Fruit fly (Drosophila melanogaster) whole organism, embryonic: ENCODE data around the gene GILT3.

ENCODE experiments used
- Atf-2 ChIP-seq: fragments of 200-800 bp; sonication (Bioruptor generic); optimal IDR thresholded peaks from 2 replicates; lab custom pipeline; 2016; ENCODE audit warnings: missing biosample characterization, missing genetic modification characterization
- B-H1 ChIP-seq: fragments of 200-800 bp; sonication (Bioruptor generic); IDR thresholded peaks from 3 replicates; pipeline ENCODE4 v1.3.6; 2022; ENCODE audit warnings: missing biosample characterization, missing genetic modification characterization
- CG10979 ChIP-seq: fragments of 200-800 bp; sonication (Bioruptor generic); optimal IDR thresholded peaks from 2 replicates; lab custom pipeline; 2018; ENCODE audit warnings: missing biosample characterization, mild to moderate bottlenecking, missing genetic modification characterization, moderate library complexity
- CG12299 ChIP-seq: fragments of 200-800 bp; sonication (Bioruptor generic); optimal IDR thresholded peaks from 2 replicates; lab custom pipeline; 2018; ENCODE audit warnings: missing biosample characterization, mild to moderate bottlenecking, missing genetic modification characterization
- CG13894 ChIP-seq: fragments of 200-800 bp; sonication (Bioruptor generic); optimal IDR thresholded peaks from 3 replicates; lab custom pipeline; 2018; ENCODE audit warnings: missing biosample characterization, mild to moderate bottlenecking, missing genetic modification characterization, moderate library complexity
- CG14965 ChIP-seq: fragments of 200-800 bp; sonication (Bioruptor generic); optimal IDR thresholded peaks from 2 replicates; lab custom pipeline; 2016; ENCODE audit warnings: missing biosample characterization, missing genetic modification characterization, borderline replicate concordance
- CG16779 ChIP-seq: fragments of 200-800 bp; sonication (Bioruptor generic); IDR thresholded peaks from 2 replicates; pipeline ENCODE4 v1.3.6; 2022; ENCODE audit warnings: missing biosample characterization, missing genetic modification characterization
- CG2116 ChIP-seq: fragments of 200-800 bp; sonication (Bioruptor generic); optimal IDR thresholded peaks from 3 replicates; lab custom pipeline; 2018; ENCODE audit warnings: missing biosample characterization, mild to moderate bottlenecking, missing genetic modification characterization
- CG32532 ChIP-seq: fragments of 200-800 bp; sonication (Bioruptor generic); IDR thresholded peaks from 2 replicates; pipeline ENCODE4 v1.3.6; 2022; ENCODE audit warnings: missing biosample characterization, missing genetic modification characterization
- CG3281 ChIP-seq: fragments of 200-800 bp; sonication (Bioruptor generic); optimal IDR thresholded peaks from 3 replicates; lab custom pipeline; 2017; ENCODE audit warnings: missing biosample characterization, mild to moderate bottlenecking, missing genetic modification characterization
- CG33213 ChIP-seq: fragments of 200-800 bp; sonication (Bioruptor generic); optimal IDR thresholded peaks from 3 replicates; lab custom pipeline; 2016; ENCODE audit warnings: missing biosample characterization, missing genetic modification characterization
- CG34422 ChIP-seq: fragments of 200-800 bp; sonication (Bioruptor generic); IDR thresholded peaks from 3 replicates; pipeline ENCODE4 v1.3.6; 2022; ENCODE audit warnings: missing biosample characterization, missing genetic modification characterization
- CG3847 ChIP-seq: fragments of 200-800 bp; sonication (Bioruptor generic); IDR thresholded peaks from 2 replicates; pipeline ENCODE4 v1.3.6; 2022; ENCODE audit warnings: missing biosample characterization, missing genetic modification characterization
- CG43689 ChIP-seq: fragments of 200-800 bp; sonication (Bioruptor generic); IDR thresholded peaks from 2 replicates; pipeline ENCODE4 v1.3.6; 2022; ENCODE audit warnings: missing biosample characterization, missing genetic modification characterization
- CG4854 ChIP-seq: fragments of 200-800 bp; sonication (Bioruptor generic); optimal IDR thresholded peaks from 2 replicates; lab custom pipeline; 2016; ENCODE audit warnings: missing biosample characterization, missing genetic modification characterization, inconsistent platforms
- CG6765 ChIP-seq: fragments of 200-800 bp; sonication (Bioruptor generic); optimal IDR thresholded peaks from 3 replicates; lab custom pipeline; 2017; ENCODE audit warnings: missing biosample characterization, mild to moderate bottlenecking, missing genetic modification characterization
- CTCF ChIP-seq: fragments of 200-800 bp; sonication (Bioruptor generic); optimal IDR thresholded peaks from 2 replicates; lab custom pipeline; 2017; ENCODE audit warnings: missing biosample characterization, mild to moderate bottlenecking, missing genetic modification characterization, moderate library complexity
- Dek ChIP-seq: fragments of 200-800 bp; sonication (Bioruptor generic); optimal IDR thresholded peaks from 3 replicates; lab custom pipeline; 2019; ENCODE audit warnings: missing biosample characterization, mild to moderate bottlenecking, missing genetic modification characterization, moderate library complexity
- Doc3 ChIP-seq: fragments of 200-800 bp; sonication (Bioruptor generic); IDR thresholded peaks from 3 replicates; pipeline ENCODE4 v1.3.6; 2022; ENCODE audit warnings: missing biosample characterization, missing genetic modification characterization; ENCODE audit not compliant: partially characterized antibody
- Kr ChIP-seq: fragments of 200-800 bp; sonication (Bioruptor generic); optimal IDR thresholded peaks from 2 replicates; lab custom pipeline; 2017; ENCODE audit warnings: missing biosample characterization, mild to moderate bottlenecking, missing genetic modification characterization
- MBD-R2 ChIP-seq: fragments of 200-800 bp; sonication (Bioruptor generic); IDR thresholded peaks from 2 replicates; pipeline ENCODE4 v1.3.6; 2022; ENCODE audit warnings: missing biosample characterization, missing genetic modification characterization
- Med ChIP-seq: fragments of 200-800 bp; sonication (Bioruptor generic); peaks from one replicate; lab custom pipeline; 2016; ENCODE audit warnings: missing biosample characterization, missing genetic modification characterization, mild to moderate bottlenecking, inconsistent platforms, moderate library complexity
- PHDP ChIP-seq: fragments of 200-800 bp; sonication (Bioruptor generic); optimal IDR thresholded peaks from 3 replicates; lab custom pipeline; 2018; ENCODE audit warnings: missing biosample characterization, mild to moderate bottlenecking, missing genetic modification characterization, moderate library complexity
- Side ChIP-seq: fragments of 200-800 bp; sonication (Bioruptor generic); optimal IDR thresholded peaks from 2 replicates; lab custom pipeline; 2016; ENCODE audit warnings: missing biosample characterization, missing genetic modification characterization
- Sin3A ChIP-seq: fragments of >200 bp; optimal IDR thresholded peaks from 2 replicates; lab custom pipeline; 2018
- Trl ChIP-seq, 3 experiments: fragments of >200 bp in 2 of 3; fragments of 200-800 bp in 1 of 3; sonication (Bioruptor generic) in 1 of 3; optimal IDR thresholded peaks; 2 replicates in 1 of 3; 3 replicates in 2 of 3; lab custom pipeline; 2016 to 2017; ENCODE audit warnings: missing biosample characterization in 1 of 3, missing genetic modification characterization in 1 of 3
- YL-1 ChIP-seq: fragments of 200-800 bp; sonication (Bioruptor generic); optimal IDR thresholded peaks from 3 replicates; lab custom pipeline; 2017; ENCODE audit warnings: missing biosample characterization, mild to moderate bottlenecking, missing genetic modification characterization
- ac ChIP-seq: fragments of 200-800 bp; sonication (Bioruptor generic); optimal IDR thresholded peaks from 3 replicates; lab custom pipeline; 2017; ENCODE audit warnings: missing biosample characterization, mild to moderate bottlenecking, missing genetic modification characterization
- bsh ChIP-seq, 2 experiments: fragments of 200-800 bp; sonication (Bioruptor generic); optimal IDR thresholded peaks; 2 replicates each; lab custom pipeline; 2017 to 2018; ENCODE audit warnings: mild to moderate bottlenecking in 2 of 2, missing biosample characterization in 2 of 2, missing genetic modification characterization in 2 of 2, moderate library complexity in 1 of 2
- cad ChIP-seq: fragments of >200 bp; optimal IDR thresholded peaks from 2 replicates; lab custom pipeline; 2017; ENCODE audit warnings: missing biosample characterization, missing genetic modification characterization
- dm ChIP-seq: fragments of 200-800 bp; sonication (Bioruptor generic); optimal IDR thresholded peaks from 3 replicates; lab custom pipeline; 2016; ENCODE audit warnings: missing biosample characterization, missing genetic modification characterization
- dysf ChIP-seq: fragments of 200-800 bp; sonication (Bioruptor generic); IDR thresholded peaks from 3 replicates; pipeline ENCODE4 v1.3.6; 2022; ENCODE audit warnings: missing biosample characterization, missing genetic modification characterization
- eve ChIP-seq, 2 experiments: fragments of >200 bp; optimal IDR thresholded peaks; 2 replicates each; lab custom pipeline; 2017; ENCODE audit warnings: missing biosample characterization in 2 of 2, missing genetic modification characterization in 2 of 2
- grn ChIP-seq: fragments of 200-800 bp; sonication (Bioruptor generic); optimal IDR thresholded peaks from 3 replicates; lab custom pipeline; 2017; ENCODE audit warnings: missing biosample characterization, missing genetic modification characterization
- h ChIP-seq: fragments of >200 bp; optimal IDR thresholded peaks from 2 replicates; lab custom pipeline; 2017
- maf-S ChIP-seq: fragments of 200-800 bp; sonication (Bioruptor generic); optimal IDR thresholded peaks from 2 replicates; lab custom pipeline; 2016; ENCODE audit warnings: missing biosample characterization, missing genetic modification characterization
- mam ChIP-seq: fragments of 200-800 bp; sonication (Bioruptor generic); optimal IDR thresholded peaks from 3 replicates; lab custom pipeline; 2016; ENCODE audit warnings: missing biosample characterization, missing genetic modification characterization
- mirr ChIP-seq: fragments of 200-800 bp; sonication (Bioruptor generic); optimal IDR thresholded peaks from 3 replicates; lab custom pipeline; 2018; ENCODE audit warnings: missing biosample characterization, mild to moderate bottlenecking, missing genetic modification characterization
- nerfin-2 ChIP-seq: fragments of 200-800 bp; sonication (Bioruptor generic); IDR thresholded peaks from 2 replicates; pipeline ENCODE4 v1.3.6; 2022; ENCODE audit warnings: missing biosample characterization, missing genetic modification characterization; ENCODE audit not compliant: partially characterized antibody
- pb ChIP-seq: fragments of 200-800 bp; sonication (Bioruptor generic); optimal IDR thresholded peaks from 3 replicates; lab custom pipeline; 2016; ENCODE audit warnings: missing biosample characterization, missing genetic modification characterization
- peb ChIP-seq: fragments of 200-800 bp; sonication (Bioruptor generic); IDR thresholded peaks from 2 replicates; pipeline ENCODE4 v1.3.6; 2022; ENCODE audit warnings: missing biosample characterization, missing genetic modification characterization
- ranshi ChIP-seq: fragments of 200-800 bp; sonication (Bioruptor generic); IDR thresholded peaks from 2 replicates; pipeline ENCODE4 v1.3.6; 2022; ENCODE audit warnings: missing biosample characterization, missing genetic modification characterization
- rib ChIP-seq: fragments of 200-800 bp; sonication (Bioruptor generic); IDR thresholded peaks from 2 replicates; pipeline ENCODE4 v1.3.6; 2022; ENCODE audit warnings: missing biosample characterization, missing genetic modification characterization
- row ChIP-seq: fragments of 200-800 bp; sonication (Bioruptor generic); IDR thresholded peaks from 3 replicates; pipeline ENCODE4 v1.3.6; 2022; ENCODE audit warnings: missing biosample characterization, missing genetic modification characterization
- slou ChIP-seq: fragments of 200-800 bp; sonication (Bioruptor generic); optimal IDR thresholded peaks from 3 replicates; lab custom pipeline; 2016; ENCODE audit warnings: missing biosample characterization, missing genetic modification characterization
- slp2 ChIP-seq: fragments of 200-800 bp; sonication (Bioruptor generic); optimal IDR thresholded peaks from 2 replicates; lab custom pipeline; 2016; ENCODE audit warnings: missing biosample characterization, missing genetic modification characterization
- sug ChIP-seq: fragments of 200-800 bp; optimal IDR thresholded peaks from 2 replicates; lab custom pipeline; 2019; ENCODE audit warnings: missing biosample characterization, mild to moderate bottlenecking, missing genetic modification characterization, moderate library complexity
- tna ChIP-seq: fragments of 200-800 bp; sonication (Bioruptor generic); IDR thresholded peaks from 2 replicates; pipeline ENCODE4 v1.3.6; 2022; ENCODE audit warnings: missing biosample characterization, missing genetic modification characterization; ENCODE audit not compliant: partially characterized antibody
- yki ChIP-seq: fragments of >200 bp; optimal IDR thresholded peaks from 3 replicates; lab custom pipeline; 2018
- zfh2 ChIP-seq: fragments of 200-800 bp; sonication (Bioruptor generic); optimal IDR thresholded peaks from 2 replicates; lab custom pipeline; 2016; ENCODE audit warnings: missing biosample characterization, missing genetic modification characterization

The GILT3 gene

dm6 chr3R:23668583-23668982 lies 8.6 kb upstream of the GILT3 start:
- TF ChIP-seq mirr (GFP tag; lab: Kevin White, UChicago) (peak; percentile 52), CTCF (peak; percentile 12), YL-1 (no peak), grn (GFP tag; lab: Kevin White, UChicago) (peak; percentile 93), sug (tag; lab: Kevin White, UChicago) (peak; percentile 18), CG3281 (GFP tag; lab: Kevin White, UChicago) (no peak), Trl (optimal IDR thresholded peaks at IDR 0.05; lab: Kevin White, UChicago) (peak; percentile 3 to 28), Trl (GFP tag; optimal IDR thresholded peaks at IDR 0.05; lab: Kevin White, UChicago) (no peak), Med (peak; percentile 13), CG13894 (tag; lab: Kevin White, UChicago) (peak; percentile 39)

- TF ChIP-seq CG2116 (peak; percentile 93), CG34422 (GFP tag; lab: Robert Waterston, UW) (peak; percentile 99), CG10979 (tag; lab: Kevin White, UChicago) (peak; percentile 99), ac (GFP tag; lab: Kevin White, UChicago) (peak; percentile 96), eve (GFP tag; optimal IDR thresholded peaks at IDR 0.05; lab: Kevin White, UChicago) (peak in 1 of 2 experiments; percentile 100), maf-S (GFP tag; lab: Kevin White, UChicago) (peak; percentile 99), PHDP (peak; percentile 100), CG43689 (GFP tag; lab: Robert Waterston, UW) (peak; percentile 96), Atf-2 (GFP tag; lab: Kevin White, UChicago) (peak; percentile 100), slou (peak; percentile 99), Sin3A (no peak), CG14965 (GFP tag; lab: Kevin White, UChicago) (peak; percentile 92), Doc3 (GFP tag; lab: Robert Waterston, UW) (no peak), CG32532 (GFP tag; lab: Robert Waterston, UW) (peak; percentile 99), nerfin-2 (GFP tag; lab: Robert Waterston, UW) (no peak), CG4854 (peak; percentile 99), CG12299 (peak; percentile 99), yki (lab: Kevin White, UChicago) (no peak), Kr (GFP tag; lab: Kevin White, UChicago) (peak; percentile 14), Dek (tag; lab: Kevin White, UChicago) (peak; percentile 99), mam (GFP tag; lab: Kevin White, UChicago) (peak; percentile 100), ranshi (GFP tag; lab: Robert Waterston, UW) (peak; percentile 99), MBD-R2 (GFP tag; lab: Robert Waterston, UW) (peak; percentile 98), peb (peak; percentile 99), CG3847 (GFP tag; lab: Robert Waterston, UW) (peak; percentile 99), cad (no peak), CG16779 (GFP tag; lab: Robert Waterston, UW) (peak; percentile 96), zfh2 (GFP tag; lab: Kevin White, UChicago) (peak; percentile 100), bsh (GFP tag; optimal IDR thresholded peaks at IDR 0.05; lab: Kevin White, UChicago) (peak; percentile 99), h (no peak), dysf (peak; percentile 100), CG6765 (peak; percentile 99), dm (peak; percentile 99), tna (GFP tag; lab: Robert Waterston, UW) (peak; percentile 70; the same call in 1 of the 2 replicates), rib (GFP tag; lab: Robert Waterston, UW) (peak; percentile 97), CG33213 (peak; percentile 99), slp2 (GFP tag; lab: Kevin White, UChicago) (peak; percentile 100), row (peak; percentile 99), B-H1 (peak; percentile 99), pb (GFP tag; lab: Kevin White, UChicago) (peak; percentile 99), Side (GFP tag; lab: Kevin White, UChicago) (peak; percentile 100)
Observed at dm6 chr3R:23669401-23670216, 7.5 kb upstream of the GILT3 start, which contains the start of gene CG31145. Gene CG31145 (minus strand): TSS chr3R:23669659.
